Worm (Caenorhabditis elegans) whole organism, L3 larva: Measurements from ENCODE around the gene pps-1.

ENCODE experiments used
- R02D3.7 ChIP-seq: fragments of 150-350 bp; optimal IDR thresholded peaks from 2 replicates; lab custom pipeline; 2014; ENCODE audit warnings: missing biosample characterization, missing genetic modification characterization
- ceh-82 ChIP-seq: fragments of 150-350 bp; optimal IDR thresholded peaks from 2 replicates; lab custom pipeline; 2014; ENCODE audit warnings: missing biosample characterization, missing genetic modification characterization
- egl-5 ChIP-seq: fragments of 150-350 bp; optimal IDR thresholded peaks from 2 replicates; lab custom pipeline; 2017; ENCODE audit warnings: missing biosample characterization, missing genetic modification reagents, missing genetic modification characterization, inconsistent platforms
- elt-2 ChIP-seq: sonication (generic microtip); optimal IDR thresholded peaks from 2 replicates; lab custom pipeline; 2016; ENCODE audit warnings: missing genetic modification reagents, mild to moderate bottlenecking, missing genetic modification characterization, missing compliant biosample characterization
- elt-3 ChIP-seq, 3 experiments: fragments of 150-350 bp in 1 of 3; sonication (generic microtip) in 2 of 3; optimal IDR thresholded peaks; 2 replicates in 2 of 3; 4 replicates in 1 of 3; lab custom pipeline; 2014 to 2017; ENCODE audit warnings: missing biosample characterization in 3 of 3, missing genetic modification characterization in 3 of 3
- jun-1 ChIP-seq: fragments of 150-350 bp; optimal IDR thresholded peaks from 2 replicates; lab custom pipeline; 2014; ENCODE audit warnings: missing biosample characterization, missing genetic modification reagents, missing genetic modification characterization
- lin-39 ChIP-seq: fragments of 150-350 bp; optimal IDR thresholded peaks from 2 replicates; lab custom pipeline; 2018; ENCODE audit warnings: missing biosample characterization, missing genetic modification reagents, missing genetic modification characterization
- mdl-1 ChIP-seq: fragments of 150-350 bp; optimal IDR thresholded peaks from 2 replicates; lab custom pipeline; 2014; ENCODE audit warnings: missing biosample characterization, missing genetic modification characterization
- nhr-23 ChIP-seq: fragments of 150-350 bp; optimal IDR thresholded peaks from 2 replicates; lab custom pipeline; 2014; ENCODE audit warnings: missing biosample characterization, missing genetic modification reagents, missing genetic modification characterization
- pha-4 ChIP-seq: fragments of 150-350 bp; optimal IDR thresholded peaks from 2 replicates; lab custom pipeline; 2014; ENCODE audit warnings: missing biosample characterization, missing genetic modification reagents, missing genetic modification characterization
- sea-2 ChIP-seq: fragments of 150-350 bp; sonication (generic microtip); optimal IDR thresholded peaks from 4 replicates; lab custom pipeline; 2014; ENCODE audit warnings: missing biosample characterization, missing genetic modification reagents, missing genetic modification characterization
- tbx-2 ChIP-seq: sonication (generic microtip); optimal IDR thresholded peaks from 2 replicates; lab custom pipeline; 2016; ENCODE audit warnings: mild to moderate bottlenecking, missing genetic modification characterization, missing compliant biosample characterization
- ztf-4 ChIP-seq: fragments of 150-350 bp; optimal IDR thresholded peaks from 2 replicates; lab custom pipeline; 2014; ENCODE audit warnings: missing biosample characterization, missing genetic modification characterization

The pps-1 gene

ce11 chrIV:10206182-10206581 lies 44.4 kb downstream of the pps-1 start, which contains the start of gene K04D7.6:
TSS of gene K04D7.6 (minus strand) at chrIV:10206282.
- no peak for TF ChIP-seq jun-1
- TF ChIP-seq mdl-1 (tag; lab: Kevin White, UChicago): no peak
- TF ChIP-seq elt-3 (tag; optimal IDR thresholded peaks at IDR 0.05; lab: Kevin White, UChicago): no peak
- TF ChIP-seq R02D3.7: no peak
- TF ChIP-seq ztf-4 (tag; lab: Kevin White, UChicago): no peak
- TF ChIP-seq lin-39: no peak
- no peak for TF ChIP-seq elt-2 (tag; lab: Kevin White, UChicago)
- TF ChIP-seq nhr-23: no peak
- TF ChIP-seq egl-5 (tag; lab: Kevin White, UChicago): no peak
- TF ChIP-seq ceh-82 (tag; lab: Kevin White, UChicago): no peak
- no peak for TF ChIP-seq tbx-2 (tag; lab: Kevin White, UChicago)
- TF ChIP-seq sea-2 (GFP tag; lab: Kevin White, UChicago): no peak
- no peak for TF ChIP-seq pha-4 (tag; lab: Kevin White, UChicago)
